Fruit fly (Drosophila melanogaster) Kc167 (cell line): Measurements from ENCODE around the gene CG4678.

ENCODE experiments used
- Myc ChIP-seq: fragments of >200 bp; optimal IDR thresholded peaks from 2 replicates; lab custom pipeline; 2017; ENCODE audit warnings: missing external identifiers
- Sin3A ChIP-seq: fragments of >200 bp; optimal IDR thresholded peaks from 2 replicates; lab custom pipeline; 2018; ENCODE audit warnings: missing external identifiers
- insv ChIP-seq: fragments of >200 bp; optimal IDR thresholded peaks from 3 replicates; lab custom pipeline; 2018; ENCODE audit warnings: missing external identifiers
- psq ChIP-seq: fragments of >200 bp; optimal IDR thresholded peaks from 2 replicates; lab custom pipeline; 2017; ENCODE audit warnings: missing external identifiers

dm6 chrX:16721168-16721567, 25.2 kb downstream of the CG4678 start, which contains the start of the genes CG32572 and CG34325:
- no peak for TF ChIP-seq Myc
- no peak for TF ChIP-seq insv (lab: Kevin White, UChicago)
- no peak for TF ChIP-seq psq
- no peak for TF ChIP-seq Sin3A (lab: Kevin White, UChicago)
